Worm (Caenorhabditis elegans): ENCODE measurements around the gene F29F11.20.
A peak's percentile ranks its signal among the peaks of the same experiment; 100 is the strongest.

Gene F29F11.20

ce11 chrV:10687601-10688000 is at the start of gene F29F11.20:
Gene F29F11.20 (plus strand): TSS chrV:10687901.
- TF ChIP-seq unc-39 (tag; optimal IDR thresholded peaks at IDR 0.05), result no peak
- TF ChIP-seq F13H6.1 (tag; optimal IDR thresholded peaks at IDR 0.05), result peak; percentile 16

- TF ChIP-seq lin-11 (tag; optimal IDR thresholded peaks at IDR 0.05) (no peak), peb-1 (tag; optimal IDR thresholded peaks at IDR 0.05) (no peak)
These were observed 46.7 kb upstream of the F29F11.20 start for ce11 chrV:10640977-10641376.

- TF ChIP-seq ZK546.5 (tag; optimal IDR thresholded peaks at IDR 0.05) (no peak), nhr-25 (tag; optimal IDR thresholded peaks at IDR 0.05) (no peak), zag-1 (tag; optimal IDR thresholded peaks at IDR 0.05) (no peak), nhr-129 (tag; optimal IDR thresholded peaks at IDR 0.05) (no peak), sma-9 (GFP tag; optimal IDR thresholded peaks at IDR 0.05) (no peak), sma-9 (tag; optimal IDR thresholded peaks at IDR 0.05) (no peak), R02D3.7 (tag; optimal IDR thresholded peaks at IDR 0.05) (no peak), aly-2 (tag; optimal IDR thresholded peaks at IDR 0.05) (no peak)
These were observed 40.6 kb upstream of the F29F11.20 start, which contains the start of the genes C32C4.3 and C32C4.16 for ce11 chrV:10647043-10647611. Gene C32C4.3 (minus strand): TSS chrV:10647143. Gene C32C4.16 (plus strand): TSS chrV:10647561.

ce11 chrV:10648146-10648545 is 39.6 kb upstream of the F29F11.20 start, which contains the start of gene aqp-6:
Gene aqp-6 (plus strand): TSS chrV:10648446.
- TF ChIP-seq ztf-1 (GFP tag; conservative IDR thresholded peaks at IDR 0.05) (no peak), ztf-11 (tag; optimal IDR thresholded peaks at IDR 0.05) (no peak), peb-1 (tag; optimal IDR thresholded peaks at IDR 0.05) (no peak), lin-11 (tag; optimal IDR thresholded peaks at IDR 0.05) (no peak), nhr-77 (tag; optimal IDR thresholded peaks at IDR 0.05) (no peak), zag-1 (tag; optimal IDR thresholded peaks at IDR 0.05) (no peak), elt-3 (tag; optimal IDR thresholded peaks at IDR 0.05) (no peak), ztf-4 (tag; optimal IDR thresholded peaks at IDR 0.05) (no peak), fos-1 (tag; optimal IDR thresholded peaks at IDR 0.05) (no peak), aly-2 (tag; optimal IDR thresholded peaks at IDR 0.05) (no peak), skn-1 (tag; optimal IDR thresholded peaks at IDR 0.05) (no peak), R02D3.7 (tag; optimal IDR thresholded peaks at IDR 0.05) (no peak), elt-1 (tag; optimal IDR thresholded peaks at IDR 0.05) (no peak), mdl-1 (tag; optimal IDR thresholded peaks at IDR 0.05) (no peak), ceh-16 (tag; optimal IDR thresholded peaks at IDR 0.05) (no peak), sma-3 (GFP tag; optimal IDR thresholded peaks at IDR 0.05) (no peak), alr-1 (tag; optimal IDR thresholded peaks at IDR 0.05) (no peak), ceh-82 (tag; optimal IDR thresholded peaks at IDR 0.05) (no peak), lsy-2 (tag; optimal IDR thresholded peaks at IDR 0.05) (no peak)

- TF ChIP-seq mdl-1 (tag; optimal IDR thresholded peaks at IDR 0.05) (no peak), nhr-6 (tag; optimal IDR thresholded peaks at IDR 0.05) (no peak), lin-39 (tag; optimal IDR thresholded peaks at IDR 0.05) (no peak), sem-4 (tag; optimal IDR thresholded peaks at IDR 0.05) (no peak), nhr-11 (tag; optimal IDR thresholded peaks at IDR 0.05) (no peak), nhr-10 (tag; optimal IDR thresholded peaks at IDR 0.05) (no peak), R02D3.7 (tag; optimal IDR thresholded peaks at IDR 0.05) (no peak), lsy-2 (tag; optimal IDR thresholded peaks at IDR 0.05) (no peak), C34F6.9 (tag; optimal IDR thresholded peaks at IDR 0.05) (no peak)
These were observed 33.5 kb upstream of the F29F11.20 start, which contains the start of gene ugt-35 for ce11 chrV:10654165-10654564. Gene ugt-35 (minus strand): TSS chrV:10654265.

ce11 chrV:10656958-10657357 is 30.7 kb upstream of the F29F11.20 start, which contains the start of gene ugt-34:
Gene ugt-34 (minus strand): TSS chrV:10656978.
- TF ChIP-seq sma-9 (GFP tag; optimal IDR thresholded peaks at IDR 0.05), result no peak
- TF ChIP-seq sma-9 (tag; optimal IDR thresholded peaks at IDR 0.05), result no peak
- peak; percentile 22 for TF ChIP-seq crh-2 (tag; optimal IDR thresholded peaks at IDR 0.05)
- TF ChIP-seq nhr-12 (tag; optimal IDR thresholded peaks at IDR 0.05), result no peak
